Worm (Caenorhabditis elegans) whole organism, L1 larva: ENCODE results near the gene smg-9.

ENCODE experiments used
- C04F5.9 ChIP-seq: sonication (generic microtip); optimal IDR thresholded peaks from 2 replicates; lab custom pipeline; 2016; ENCODE audit warnings: missing genetic modification characterization, missing compliant biosample characterization
- F16B12.6 ChIP-seq: fragments of 150-350 bp; optimal IDR thresholded peaks from 2 replicates; lab custom pipeline; 2014; ENCODE audit warnings: missing biosample characterization, missing genetic modification characterization
- Y116A8C.19 ChIP-seq: sonication (generic microtip); optimal IDR thresholded peaks from 2 replicates; lab custom pipeline; 2016; ENCODE audit warnings: missing compliant biosample characterization, missing genetic modification characterization, borderline replicate concordance
- aha-1 ChIP-seq: fragments of 150-350 bp; optimal IDR thresholded peaks from 2 replicates; lab custom pipeline; 2014; ENCODE audit warnings: missing biosample characterization, missing genetic modification characterization
- alr-1 ChIP-seq: fragments of 200-800 bp; sonication (Bioruptor generic); optimal IDR thresholded peaks from 2 replicates; lab custom pipeline; 2018; ENCODE audit warnings: borderline replicate concordance, mild to moderate bottlenecking, missing genetic modification characterization, missing compliant biosample characterization
- ama-1 ChIP-seq: fragments of 150-350 bp; optimal IDR thresholded peaks from 2 replicates; lab custom pipeline; 2014
- blmp-1 ChIP-seq: fragments of 150-350 bp; optimal IDR thresholded peaks from 2 replicates; lab custom pipeline; 2014; ENCODE audit warnings: missing biosample characterization, missing genetic modification characterization
- ceh-63 ChIP-seq: fragments of 200-800 bp; sonication (Bioruptor generic); optimal IDR thresholded peaks from 2 replicates; lab custom pipeline; 2018; ENCODE audit warnings: mild to moderate bottlenecking, missing genetic modification characterization, missing compliant biosample characterization
- ceh-88 ChIP-seq: fragments of 200-800 bp; sonication (Bioruptor generic); IDR thresholded peaks from 2 replicates; pipeline ENCODE4 v1.3.6; 2022; ENCODE audit warnings: missing genetic modification characterization, missing compliant biosample characterization
- dsc-1 ChIP-seq: sonication (generic microtip); optimal IDR thresholded peaks from 2 replicates; lab custom pipeline; 2016; ENCODE audit warnings: mild to moderate bottlenecking, missing genetic modification characterization, missing compliant biosample characterization
- efl-1 ChIP-seq, 4 experiments: fragments of 150-350 bp; optimal IDR thresholded peaks in 3 of 4; peaks in 1 of 4; 1 replicate in 1 of 4; 2 replicates in 3 of 4; lab custom pipeline; 2014; ENCODE audit warnings: missing biosample characterization in 2 of 4, missing genetic modification characterization in 2 of 4, missing genetic modification reagents in 2 of 4
- efl-3 ChIP-seq: fragments of 200-800 bp; sonication (Bioruptor generic); optimal IDR thresholded peaks from 2 replicates; lab custom pipeline; 2018; ENCODE audit warnings: mild to moderate bottlenecking, missing genetic modification characterization, missing compliant biosample characterization
- egl-13 ChIP-seq: sonication (generic microtip); optimal IDR thresholded peaks from 2 replicates; lab custom pipeline; 2016; ENCODE audit warnings: missing genotype, missing genetic modification reagents, missing genetic modification characterization, missing compliant biosample characterization
- egl-27 ChIP-seq, 2 experiments: fragments of 150-350 bp in 1 of 2; sonication (generic microtip); optimal IDR thresholded peaks; 3 replicates each; lab custom pipeline; 2017 to 2018; ENCODE audit warnings: missing biosample characterization in 2 of 2, missing genetic modification characterization in 2 of 2, missing genetic modification reagents in 2 of 2
- elt-2 ChIP-seq: sonication (generic microtip); optimal IDR thresholded peaks from 2 replicates; lab custom pipeline; 2016; ENCODE audit warnings: missing genetic modification characterization, mild to moderate bottlenecking, inconsistent platforms, missing compliant biosample characterization, missing genetic modification reagents
- fkh-10 ChIP-seq: sonication (generic microtip); optimal IDR thresholded peaks from 2 replicates; lab custom pipeline; 2017; ENCODE audit warnings: missing biosample characterization, missing genetic modification reagents, missing genetic modification characterization
- fkh-4 ChIP-seq: sonication (generic microtip); optimal IDR thresholded peaks from 2 replicates; lab custom pipeline; 2016; ENCODE audit warnings: missing compliant biosample characterization, missing genetic modification characterization, borderline replicate concordance
- fkh-8 ChIP-seq: sonication (generic microtip); optimal IDR thresholded peaks from 2 replicates; lab custom pipeline; 2016; ENCODE audit warnings: mild to moderate bottlenecking, missing genetic modification characterization, missing compliant biosample characterization
- fos-1 ChIP-seq: fragments of 150-350 bp; optimal IDR thresholded peaks from 2 replicates; lab custom pipeline; 2014; ENCODE audit warnings: missing biosample characterization, missing genetic modification characterization
- grh-1 ChIP-seq: fragments of 200-800 bp; sonication (Bioruptor generic); IDR thresholded peaks from 2 replicates; pipeline ENCODE4 v1.3.6; 2022; ENCODE audit warnings: missing genetic modification reagents, missing genetic modification characterization, missing compliant biosample characterization
- hpl-2 ChIP-seq: fragments of 150-350 bp; optimal IDR thresholded peaks from 2 replicates; lab custom pipeline; 2014; ENCODE audit warnings: missing biosample characterization, missing genetic modification reagents, missing genetic modification characterization
- isw-1 ChIP-seq: fragments of 200-800 bp; sonication (Bioruptor generic); IDR thresholded peaks from 2 replicates; pipeline ENCODE4 v1.3.6; 2022; ENCODE audit warnings: missing genetic modification characterization, missing compliant biosample characterization
- lin-13 ChIP-seq: fragments of 150-350 bp; optimal IDR thresholded peaks from 2 replicates; lab custom pipeline; 2014; ENCODE audit warnings: missing biosample characterization, missing genetic modification reagents, missing genetic modification characterization
- lin-14 ChIP-seq: fragments of 200-800 bp; sonication (Bioruptor generic); optimal IDR thresholded peaks from 2 replicates; lab custom pipeline; 2018; ENCODE audit warnings: mild to moderate bottlenecking, missing genetic modification characterization, moderate library complexity, missing compliant biosample characterization
- lin-39 ChIP-seq: fragments of 150-350 bp; optimal IDR thresholded peaks from 2 replicates; lab custom pipeline; 2014; ENCODE audit warnings: missing biosample characterization, missing genetic modification reagents, missing genetic modification characterization
- lir-3 ChIP-seq: sonication (generic microtip); optimal IDR thresholded peaks from 2 replicates; lab custom pipeline; 2016; ENCODE audit warnings: mild to moderate bottlenecking, missing genetic modification characterization, moderate library complexity, missing compliant biosample characterization; ENCODE audit not compliant: poor library complexity
- mab-9 ChIP-seq: fragments of 200-800 bp; sonication (Bioruptor generic); IDR thresholded peaks from 2 replicates; pipeline ENCODE4 v1.3.6; 2022; ENCODE audit warnings: missing genetic modification reagents, missing genetic modification characterization, missing compliant biosample characterization
- mep-1 ChIP-seq: fragments of 150-350 bp; optimal IDR thresholded peaks from 2 replicates; lab custom pipeline; 2014; ENCODE audit warnings: missing biosample characterization, missing genetic modification characterization
- nhr-12 ChIP-seq: sonication (generic microtip); optimal IDR thresholded peaks from 2 replicates; lab custom pipeline; 2017; ENCODE audit warnings: missing biosample characterization, missing genetic modification characterization
- nhr-20 ChIP-seq: sonication (generic microtip); optimal IDR thresholded peaks from 2 replicates; lab custom pipeline; 2016; ENCODE audit warnings: mild to moderate bottlenecking, missing genetic modification characterization, missing compliant biosample characterization
- nhr-28 ChIP-seq: fragments of 150-350 bp; optimal IDR thresholded peaks from 2 replicates; lab custom pipeline; 2014; ENCODE audit warnings: missing biosample characterization, missing genetic modification characterization
- nhr-47 ChIP-seq: sonication (generic microtip); optimal IDR thresholded peaks from 2 replicates; lab custom pipeline; 2016; ENCODE audit warnings: mild to moderate bottlenecking, missing genetic modification characterization, moderate library complexity, missing compliant biosample characterization
- nhr-76 ChIP-seq: sonication (generic microtip); optimal IDR thresholded peaks from 2 replicates; lab custom pipeline; 2017; ENCODE audit warnings: missing biosample characterization, missing genetic modification characterization
- nhr-77 ChIP-seq: fragments of 150-350 bp; optimal IDR thresholded peaks from 2 replicates; lab custom pipeline; 2014; ENCODE audit warnings: missing biosample characterization, missing genetic modification characterization
- nhr-84 ChIP-seq: sonication (generic microtip); optimal IDR thresholded peaks from 2 replicates; lab custom pipeline; 2017; ENCODE audit warnings: missing biosample characterization, missing genetic modification characterization
- nhr-90 ChIP-seq: sonication (generic microtip); optimal IDR thresholded peaks from 2 replicates; lab custom pipeline; 2016; ENCODE audit warnings: mild to moderate bottlenecking, missing genetic modification characterization, missing compliant biosample characterization; ENCODE audit not compliant: poor library complexity
- pag-3 ChIP-seq: sonication (generic microtip); optimal IDR thresholded peaks from 2 replicates; lab custom pipeline; 2017; ENCODE audit warnings: missing genetic modification characterization, mild to moderate bottlenecking, missing compliant biosample characterization, antibody characterized with exemption, borderline replicate concordance; ENCODE audit not compliant: insufficient read depth
- pax-3 ChIP-seq: fragments of 200-800 bp; sonication (Bioruptor generic); optimal IDR thresholded peaks from 2 replicates; lab custom pipeline; 2018; ENCODE audit warnings: mild to moderate bottlenecking, missing genetic modification characterization, moderate library complexity, missing compliant biosample characterization
- pqm-1 ChIP-seq: sonication (generic microtip); optimal IDR thresholded peaks from 3 replicates; lab custom pipeline; 2017; ENCODE audit warnings: missing biosample characterization, missing genetic modification characterization
- rnt-1 ChIP-seq: sonication (generic microtip); optimal IDR thresholded peaks from 2 replicates; lab custom pipeline; 2016; ENCODE audit warnings: mild to moderate bottlenecking, missing genetic modification characterization, moderate library complexity, missing compliant biosample characterization
- skn-1 ChIP-seq: fragments of 150-350 bp; optimal IDR thresholded peaks from 2 replicates; lab custom pipeline; 2014; ENCODE audit warnings: missing biosample characterization, missing genetic modification characterization
- snpc-4 ChIP-seq: fragments of 150-350 bp; optimal IDR thresholded peaks from 2 replicates; lab custom pipeline; 2014; ENCODE audit warnings: missing biosample characterization, missing genetic modification characterization
- sox-4 ChIP-seq: sonication (generic microtip); optimal IDR thresholded peaks from 2 replicates; lab custom pipeline; 2016; ENCODE audit warnings: missing genetic modification characterization, missing compliant biosample characterization
- sptf-1 ChIP-seq: fragments of 150-350 bp; optimal IDR thresholded peaks from 2 replicates; lab custom pipeline; 2014; ENCODE audit warnings: missing biosample characterization, missing genetic modification characterization
- sup-37 ChIP-seq: fragments of 200-800 bp; sonication (Bioruptor generic); optimal IDR thresholded peaks from 2 replicates; lab custom pipeline; 2018; ENCODE audit warnings: mild to moderate bottlenecking, missing genetic modification characterization, missing compliant biosample characterization
- swsn-7 ChIP-seq: sonication (generic microtip); optimal IDR thresholded peaks from 2 replicates; lab custom pipeline; 2016; ENCODE audit warnings: missing genetic modification characterization, missing compliant biosample characterization
- tlp-1 ChIP-seq: fragments of 150-350 bp; optimal IDR thresholded peaks from 2 replicates; lab custom pipeline; 2014; ENCODE audit warnings: missing biosample characterization, missing genetic modification characterization
- unc-30 ChIP-seq: sonication (generic microtip); optimal IDR thresholded peaks from 2 replicates; lab custom pipeline; 2017; ENCODE audit warnings: missing biosample characterization, missing genetic modification characterization
- unc-62 ChIP-seq: fragments of 150-350 bp; optimal IDR thresholded peaks from 2 replicates; lab custom pipeline; 2014; ENCODE audit warnings: missing biosample characterization, missing genetic modification reagents, missing genetic modification characterization
- vab-15 ChIP-seq: sonication (generic microtip); optimal IDR thresholded peaks from 2 replicates; lab custom pipeline; 2017; ENCODE audit warnings: missing genotype, mild to moderate bottlenecking, missing genetic modification characterization, missing compliant biosample characterization
- xbp-1 ChIP-seq: sonication (generic microtip); optimal IDR thresholded peaks from 2 replicates; lab custom pipeline; 2016; ENCODE audit warnings: missing genetic modification characterization, missing compliant biosample characterization
- ztf-11 ChIP-seq, 2 experiments: sonication (generic microtip); optimal IDR thresholded peaks; 2 replicates each; lab custom pipeline; 2016 to 2017; ENCODE audit warnings: missing genetic modification characterization in 2 of 2, missing biosample characterization in 1 of 2, missing compliant biosample characterization in 1 of 2

Gene smg-9

ce11 chrII:14794935-14795454 lies 42.3 kb upstream of the smg-9 start, which contains the start of gene eif-3.B (continued):
- TF ChIP-seq nhr-90 (tag; lab: Kevin White, UChicago) (peak; percentile 99), nhr-12 (tag; lab: Kevin White, UChicago) (peak; percentile 16), efl-1 (optimal IDR thresholded peaks at IDR 0.05; lab: Kevin White, UChicago) (peak; percentile 93 to 98), efl-1 (GFP tag; optimal IDR thresholded peaks at IDR 0.05 in 1 of 2; lab: Kevin White, UChicago) (peak; percentile 98 to 100), F16B12.6 (peak; percentile 92), xbp-1 (tag; lab: Kevin White, UChicago) (peak; percentile 95), hpl-2 (peak; percentile 29), aha-1 (peak; percentile 51), fkh-8 (tag; lab: Kevin White, UChicago) (peak; percentile 94), Y116A8C.19 (tag; lab: Kevin White, UChicago) (peak; percentile 90), fos-1 (tag; lab: Kevin White, UChicago) (peak; percentile 86), sptf-1 (no peak), grh-1 (GFP tag; lab: Robert Waterston, UW) (peak; percentile 85), alr-1 (tag; lab: Kevin White, UChicago) (no peak), pax-3 (tag; lab: Kevin White, UChicago) (peak; percentile 96), unc-30 (tag; lab: Kevin White, UChicago) (no peak), rnt-1 (tag; lab: Kevin White, UChicago) (peak; percentile 99), fkh-10 (peak; percentile 43), isw-1 (GFP tag; lab: Robert Waterston, UW) (peak; percentile 96), blmp-1 (tag; lab: Kevin White, UChicago) (peak; percentile 84), ceh-88 (peak; percentile 90), egl-27 (tag; optimal IDR thresholded peaks at IDR 0.05; lab: Kevin White, UChicago) (peak in 1 of 2 experiments; percentile 26), nhr-20 (peak; percentile 97), ama-1 (lab: Kevin White, UChicago) (no peak), ztf-11 (tag; optimal IDR thresholded peaks at IDR 0.05; lab: Kevin White, UChicago) (peak in 1 of 2 experiments; percentile 97), ceh-63 (GFP tag; lab: Kevin White, UChicago) (peak; percentile 70), efl-3 (peak; percentile 57), C04F5.9 (peak; percentile 95), swsn-7 (tag; lab: Kevin White, UChicago) (peak; percentile 96), fkh-4 (tag; lab: Kevin White, UChicago) (peak; percentile 99), unc-62 (GFP tag; lab: Kevin White, UChicago) (no peak), dsc-1 (peak; percentile 99), lin-39 (peak; percentile 92), tlp-1 (no peak), skn-1 (tag; lab: Kevin White, UChicago) (peak; percentile 94), sox-4 (tag; lab: Kevin White, UChicago) (peak; percentile 97), lin-13 (GFP tag; lab: Kevin White, UChicago) (peak; percentile 94), nhr-47 (tag; lab: Kevin White, UChicago) (peak; percentile 98), nhr-28 (tag; lab: Kevin White, UChicago) (peak; percentile 26), mab-9 (GFP tag; lab: Robert Waterston, UW) (peak; percentile 74; the same call in 1 of the 2 replicates), lir-3 (tag; lab: Kevin White, UChicago) (peak; percentile 98), nhr-77 (tag; lab: Kevin White, UChicago) (peak; percentile 98), egl-13 (tag; lab: Kevin White, UChicago) (peak; percentile 98), nhr-84 (no peak), elt-2 (tag; lab: Kevin White, UChicago) (peak; percentile 89), vab-15 (peak; percentile 90), mep-1 (tag; lab: Kevin White, UChicago) (peak; percentile 96), lin-14 (GFP tag; lab: Kevin White, UChicago) (peak; percentile 93), pag-3 (tag; lab: Kevin White, UChicago) (no peak), sup-37 (GFP tag; lab: Kevin White, UChicago) (peak; percentile 88), snpc-4 (tag; lab: Kevin White, UChicago) (peak; percentile 95), nhr-76 (tag; lab: Kevin White, UChicago) (no peak), pqm-1 (no peak)
